Worm (Caenorhabditis elegans) whole organism, L4 larva: Measurements from ENCODE around the gene Y71H2AL.2.
A peak's percentile ranks its signal among the peaks of the same experiment; 100 is the strongest.

Experiments
- D1046.2 ChIP-seq: fragments of 200-800 bp; sonication (Bioruptor generic); IDR thresholded peaks from 2 replicates; pipeline ENCODE4 v1.3.6; 2022; ENCODE audit warnings: missing genetic modification characterization, missing compliant biosample characterization
- F10B5.3 ChIP-seq: sonication (generic microtip); optimal IDR thresholded peaks from 2 replicates; lab custom pipeline; 2016; ENCODE audit warnings: mild to moderate bottlenecking, missing genetic modification characterization, missing compliant biosample characterization
- F26F4.8 ChIP-seq: fragments of 200-800 bp; sonication (Bioruptor generic); conservative IDR thresholded peaks from 2 replicates; pipeline ENCODE4 v1.3.6; 2022; ENCODE audit warnings: missing genetic modification characterization, missing compliant biosample characterization
- F44E2.7 ChIP-seq: fragments of 200-800 bp; sonication (Bioruptor generic); IDR thresholded peaks from 2 replicates; pipeline ENCODE4 v2.1.2; 2022; ENCODE audit warnings: missing genetic modification characterization, missing compliant biosample characterization
- T20F7.1 ChIP-seq: fragments of 200-800 bp; sonication (Bioruptor generic); optimal IDR thresholded peaks from 2 replicates; lab custom pipeline; 2018; ENCODE audit warnings: mild to moderate bottlenecking, missing genetic modification characterization, missing compliant biosample characterization
- T26A8.4 ChIP-seq: fragments of 200-800 bp; sonication (Bioruptor generic); IDR thresholded peaks from 2 replicates; pipeline ENCODE4 v1.3.6; 2022; ENCODE audit warnings: missing genetic modification characterization, missing compliant biosample characterization
- Y75B8A.6 ChIP-seq: fragments of 200-800 bp; sonication (Bioruptor generic); IDR thresholded peaks from 2 replicates; pipeline ENCODE4 v1.3.6; 2022; ENCODE audit warnings: missing genetic modification reagents, missing genetic modification characterization, missing compliant biosample characterization
- aha-1 ChIP-seq: fragments of 150-350 bp; peaks from one replicate; lab custom pipeline; 2014; ENCODE audit warnings: missing biosample characterization, missing genetic modification characterization
- aly-2 ChIP-seq: sonication (generic microtip); optimal IDR thresholded peaks from 2 replicates; lab custom pipeline; 2018; ENCODE audit warnings: missing biosample characterization, missing genetic modification characterization
- attf-4 ChIP-seq: sonication (generic microtip); optimal IDR thresholded peaks from 3 replicates; lab custom pipeline; 2017; ENCODE audit warnings: missing biosample characterization, missing genetic modification characterization
- ceh-20 ChIP-seq: fragments of 200-800 bp; sonication (Bioruptor generic); IDR thresholded peaks from 2 replicates; pipeline ENCODE4 v1.3.6; 2022; ENCODE audit warnings: missing genetic modification reagents, missing genetic modification characterization, missing compliant biosample characterization
- ceh-28 ChIP-seq: fragments of 150-350 bp; optimal IDR thresholded peaks from 2 replicates; lab custom pipeline; 2014; ENCODE audit warnings: missing biosample characterization, missing genetic modification reagents, missing genetic modification characterization
- ceh-82 ChIP-seq: sonication (generic microtip); optimal IDR thresholded peaks from 2 replicates; lab custom pipeline; 2017; ENCODE audit warnings: missing biosample characterization, missing genetic modification characterization
- ces-1 ChIP-seq: fragments of 150-350 bp; sonication (generic microtip); optimal IDR thresholded peaks from 4 replicates; lab custom pipeline; 2014; ENCODE audit warnings: missing biosample characterization, missing genetic modification reagents, missing genetic modification characterization
- daf-12 ChIP-seq: fragments of 150-350 bp; optimal IDR thresholded peaks from 2 replicates; lab custom pipeline; 2014; ENCODE audit warnings: missing biosample characterization, missing genetic modification reagents, missing genetic modification characterization
- daf-16 ChIP-seq, 3 experiments: sonication (generic microtip); optimal IDR thresholded peaks; 2 replicates each; lab custom pipeline; 2016 to 2017; ENCODE audit warnings: missing genetic modification characterization in 3 of 3, missing genetic modification reagents in 3 of 3, mild to moderate bottlenecking in 2 of 3, missing compliant biosample characterization in 2 of 3, missing biosample characterization in 1 of 3, moderate library complexity in 1 of 3
- dmd-6 ChIP-seq: fragments of 200-800 bp; sonication (Bioruptor generic); IDR thresholded peaks from 2 replicates; pipeline ENCODE4 v1.3.6; 2022; ENCODE audit warnings: missing genetic modification reagents, missing genetic modification characterization, missing compliant biosample characterization
- dve-1 ChIP-seq: sonication (generic microtip); optimal IDR thresholded peaks from 2 replicates; lab custom pipeline; 2017; ENCODE audit warnings: antibody characterized with exemption, mild to moderate bottlenecking, missing genetic modification characterization, missing compliant biosample characterization; ENCODE audit not compliant: insufficient read depth
- fos-1 ChIP-seq: fragments of 150-350 bp; optimal IDR thresholded peaks from 2 replicates; lab custom pipeline; 2014; ENCODE audit warnings: missing biosample characterization, missing genetic modification characterization
- hlh-11 ChIP-seq: fragments of 200-800 bp; sonication (Bioruptor generic); optimal IDR thresholded peaks from 2 replicates; lab custom pipeline; 2018; ENCODE audit warnings: mild to moderate bottlenecking, missing genetic modification characterization, missing compliant biosample characterization
- hmg-1.1 ChIP-seq: fragments of 200-800 bp; sonication (Bioruptor generic); IDR thresholded peaks from 2 replicates; pipeline ENCODE4 v1.3.6; 2022; ENCODE audit warnings: missing genetic modification reagents, missing genetic modification characterization, missing compliant biosample characterization
- lin-1 ChIP-seq: fragments of 200-800 bp; sonication (Bioruptor generic); IDR thresholded peaks from 2 replicates; pipeline ENCODE4 v1.3.6; 2022; ENCODE audit warnings: missing genetic modification reagents, missing genetic modification characterization, missing compliant biosample characterization
- lin-13 ChIP-seq: fragments of 150-350 bp; optimal IDR thresholded peaks from 2 replicates; lab custom pipeline; 2014; ENCODE audit warnings: missing biosample characterization, missing genetic modification reagents, missing genetic modification characterization
- lin-15B ChIP-seq: fragments of 150-350 bp; sonication (generic microtip); optimal IDR thresholded peaks from 3 replicates; lab custom pipeline; 2014; ENCODE audit warnings: missing biosample characterization, missing genetic modification characterization
- lir-3 ChIP-seq: sonication (generic microtip); optimal IDR thresholded peaks from 2 replicates; lab custom pipeline; 2016; ENCODE audit warnings: mild to moderate bottlenecking, missing genetic modification characterization, missing compliant biosample characterization
- mdt-29 ChIP-seq: fragments of 200-800 bp; sonication (Bioruptor generic); IDR thresholded peaks from 2 replicates; pipeline ENCODE4 v1.3.6; 2022; ENCODE audit warnings: missing genetic modification reagents, missing genetic modification characterization, missing compliant biosample characterization
- mep-1 ChIP-seq: fragments of 150-350 bp; sonication (generic microtip); optimal IDR thresholded peaks from 3 replicates; lab custom pipeline; 2014; ENCODE audit warnings: missing biosample characterization, missing genetic modification characterization
- mxl-3 ChIP-seq: fragments of 200-800 bp; sonication (Bioruptor generic); optimal IDR thresholded peaks from 2 replicates; lab custom pipeline; 2018; ENCODE audit warnings: mild to moderate bottlenecking, missing genetic modification characterization, missing compliant biosample characterization
- nhr-28 ChIP-seq: fragments of 150-350 bp; optimal IDR thresholded peaks from 2 replicates; lab custom pipeline; 2014; ENCODE audit warnings: missing biosample characterization, missing genetic modification characterization
- nhr-42 ChIP-seq: fragments of 200-800 bp; sonication (Bioruptor generic); IDR thresholded peaks from 2 replicates; pipeline ENCODE4 v1.3.6; 2022; ENCODE audit warnings: missing genetic modification characterization, missing compliant biosample characterization
- nhr-76 ChIP-seq: fragments of 150-350 bp; optimal IDR thresholded peaks from 2 replicates; lab custom pipeline; 2014; ENCODE audit warnings: missing biosample characterization, missing genetic modification characterization
- nhr-77 ChIP-seq: fragments of 150-350 bp; optimal IDR thresholded peaks from 2 replicates; lab custom pipeline; 2014; ENCODE audit warnings: missing biosample characterization, missing genetic modification characterization
- rbr-2 ChIP-seq: sonication (generic microtip); optimal IDR thresholded peaks from 2 replicates; lab custom pipeline; 2016; ENCODE audit warnings: missing genotype, missing genetic modification characterization, missing compliant biosample characterization
- saeg-2 ChIP-seq: fragments of 200-800 bp; sonication (Bioruptor generic); IDR thresholded peaks from 2 replicates; pipeline ENCODE4 v1.3.6; 2022; ENCODE audit warnings: missing genetic modification reagents, missing genetic modification characterization, missing compliant biosample characterization
- sdz-12 ChIP-seq: fragments of 200-800 bp; sonication (Bioruptor generic); optimal IDR thresholded peaks from 2 replicates; lab custom pipeline; 2018; ENCODE audit warnings: mild to moderate bottlenecking, missing genetic modification characterization, missing compliant biosample characterization
- skn-1 ChIP-seq: fragments of 150-350 bp; optimal IDR thresholded peaks from 2 replicates; lab custom pipeline; 2014; ENCODE audit warnings: missing biosample characterization, missing genetic modification characterization
- snpc-1.2 ChIP-seq: fragments of 200-800 bp; sonication (Bioruptor generic); IDR thresholded peaks from 2 replicates; pipeline ENCODE4 v1.3.6; 2022; ENCODE audit warnings: missing genetic modification reagents, missing genetic modification characterization, missing compliant biosample characterization
- tag-97 ChIP-seq: fragments of 200-800 bp; sonication (Bioruptor generic); IDR thresholded peaks from 2 replicates; pipeline ENCODE4 v1.3.6; 2022; ENCODE audit warnings: missing genetic modification characterization, missing compliant biosample characterization
- tra-1 ChIP-seq: fragments of 200-800 bp; sonication (Bioruptor generic); IDR thresholded peaks from 2 replicates; pipeline ENCODE4 v1.3.6; 2022; ENCODE audit warnings: missing genetic modification reagents, missing genetic modification characterization, missing compliant biosample characterization
- unc-62 ChIP-seq, 3 experiments: fragments of 150-350 bp in 1 of 3; sonication (generic microtip); optimal IDR thresholded peaks in 2 of 3; peaks in 1 of 3; 1 replicate in 1 of 3; 2 replicates in 2 of 3; lab custom pipeline; 2014 to 2017; ENCODE audit warnings: missing biosample characterization in 3 of 3, missing genetic modification characterization in 3 of 3, missing genetic modification reagents in 3 of 3, missing genotype in 1 of 3
- zfp-2 ChIP-seq: sonication (generic microtip); optimal IDR thresholded peaks from 2 replicates; lab custom pipeline; 2016; ENCODE audit warnings: mild to moderate bottlenecking, missing genetic modification characterization, missing compliant biosample characterization
- ztf-7 ChIP-seq: fragments of 150-350 bp; optimal IDR thresholded peaks from 2 replicates; lab custom pipeline; 2014; ENCODE audit warnings: missing biosample characterization, missing genetic modification characterization

Y71H2AL.2 gene

ce11 chrIII:2652704-2653566 lies 33.2 kb upstream of the Y71H2AL.2 start (continued):
- no peak for TF ChIP-seq hmg-1.1
- TF ChIP-seq snpc-1.2 = no peak
- TF ChIP-seq ztf-7 (tag; lab: Kevin White, UChicago) = no peak
- TF ChIP-seq daf-12 (tag; lab: Kevin White, UChicago) = no peak
- no peak for TF ChIP-seq mdt-29 (GFP tag; lab: Robert Waterston, UW)
- no peak for TF ChIP-seq nhr-77

DNA sequence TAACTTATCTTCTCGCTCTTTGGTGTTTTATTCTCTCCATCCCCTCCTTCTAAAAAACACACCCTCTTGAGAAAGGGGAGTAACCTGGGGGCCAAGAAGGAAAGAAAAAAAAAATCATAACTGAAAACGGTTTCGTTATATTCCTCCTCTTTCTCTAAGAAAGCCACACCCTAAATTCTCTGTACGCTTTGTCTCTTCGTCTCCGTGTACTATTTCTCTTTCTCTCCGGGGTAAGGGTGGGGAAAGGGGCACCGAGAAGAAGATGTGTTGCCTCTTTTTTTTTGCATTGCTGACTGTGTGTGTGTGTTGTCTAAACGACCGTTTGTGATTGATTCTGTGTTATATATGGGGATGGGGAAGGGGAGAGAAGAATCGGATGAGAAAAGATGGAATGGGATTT lies 30.0 kb upstream of the Y71H2AL.2 start:
- TF ChIP-seq nhr-28 = peak; percentile 51
- no peak for TF ChIP-seq F44E2.7
- TF ChIP-seq unc-62 (GFP tag; optimal IDR thresholded peaks at IDR 0.05 in 1 of 2; lab: Kevin White, UChicago) = peak in 1 of 2 experiments; percentile 58
- TF ChIP-seq unc-62 (tag; optimal IDR thresholded peaks at IDR 0.05; lab: Kevin White, UChicago) = no peak
- no peak for TF ChIP-seq hmg-1.1
- TF ChIP-seq mxl-3 (GFP tag; lab: Kevin White, UChicago) = peak; percentile 56
- peak; percentile 18 for TF ChIP-seq hlh-11 (tag; lab: Kevin White, UChicago)
- TF ChIP-seq Y75B8A.6 = no peak
- no peak for TF ChIP-seq lin-1 (GFP tag; lab: Robert Waterston, UW)
- peak; percentile 13; the same call in 1 of the 2 replicates for TF ChIP-seq dmd-6 (GFP tag; lab: Robert Waterston, UW)
- peak; percentile 4 for TF ChIP-seq dve-1 (tag; lab: Kevin White, UChicago)
- 0 out of 2 replicates have a peak, but pooled peaks have one; percentile 43 for TF ChIP-seq tra-1 (GFP tag; lab: Robert Waterston, UW)
- no peak for TF ChIP-seq mep-1
- TF ChIP-seq, all 104 proteins: peak for 7

DNA sequence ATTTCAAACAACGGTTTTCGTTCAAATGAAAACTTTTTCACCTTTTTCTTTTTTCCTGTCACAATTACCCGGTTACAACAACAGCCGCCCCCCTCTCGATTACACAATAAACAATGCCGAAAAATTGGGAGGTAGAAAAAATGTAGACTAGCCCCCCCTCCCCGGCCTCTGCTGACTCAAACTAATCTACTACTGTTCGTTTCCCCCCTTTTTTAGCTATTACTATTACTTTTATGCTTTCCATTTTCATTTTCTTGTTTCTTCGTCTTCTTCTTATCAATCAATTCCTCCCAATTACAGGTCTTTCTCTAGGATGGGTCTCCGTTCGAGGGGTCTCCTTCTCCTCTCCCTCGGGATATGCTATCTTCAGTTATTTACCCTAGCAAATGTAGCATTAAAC lies 28.4 kb upstream of the Y71H2AL.2 start, which contains the start of gene let-805:
TSS of gene let-805 (plus strand) at position 301 of the 400 bp plus-strand sequence.
- no peak for TF ChIP-seq tag-97 (GFP tag; lab: Robert Waterston, UW)
- no peak for TF ChIP-seq ces-1
- no peak for TF ChIP-seq F26F4.8 (GFP tag; lab: Robert Waterston, UW)
- no peak for TF ChIP-seq Y75B8A.6
- peak; percentile 46 for TF ChIP-seq aha-1 (tag; lab: Kevin White, UChicago)
- no peak for TF ChIP-seq daf-12 (tag; lab: Kevin White, UChicago)
- TF ChIP-seq, all 104 proteins: peak for 1

ce11 chrIII:2675449-2675848 lies 10.7 kb upstream of the Y71H2AL.2 start:
- TF ChIP-seq aha-1 (tag; lab: Kevin White, UChicago) (peak; percentile 2), ztf-7 (tag; lab: Kevin White, UChicago) (no peak)

ce11 chrIII:2676097-2676496 lies 10.1 kb upstream of the Y71H2AL.2 start:
- no peak for TF ChIP-seq fos-1 (tag; lab: Kevin White, UChicago)
- no peak for TF ChIP-seq zfp-2 (tag; lab: Kevin White, UChicago)
- TF ChIP-seq nhr-42 (GFP tag; lab: Robert Waterston, UW) = no peak
- no peak for TF ChIP-seq lir-3
- TF ChIP-seq lin-15B (tag; lab: Kevin White, UChicago) = no peak
- TF ChIP-seq skn-1 = no peak
- TF ChIP-seq ceh-28 = no peak
- no peak for TF ChIP-seq aly-2 (tag; lab: Kevin White, UChicago)
- TF ChIP-seq attf-4 = no peak
- no peak for TF ChIP-seq daf-16 (GFP tag; optimal IDR thresholded peaks at IDR 0.05; lab: Kevin White, UChicago)
- TF ChIP-seq daf-16 (tag; optimal IDR thresholded peaks at IDR 0.05; lab: Kevin White, UChicago) = no peak
- TF ChIP-seq mxl-3 (GFP tag; lab: Kevin White, UChicago) = peak; percentile 83
- TF ChIP-seq mdt-29 (GFP tag; lab: Robert Waterston, UW) = no peak
- TF ChIP-seq rbr-2 (tag; lab: Kevin White, UChicago) = no peak
- TF ChIP-seq ceh-20 = no peak
- no peak for TF ChIP-seq Y75B8A.6
- peak; percentile 50 for TF ChIP-seq dmd-6 (GFP tag; lab: Robert Waterston, UW)
- TF ChIP-seq T20F7.1 (GFP tag; lab: Kevin White, UChicago) = no peak
- no peak for TF ChIP-seq D1046.2 (GFP tag; lab: Robert Waterston, UW)
- TF ChIP-seq T26A8.4 (GFP tag; lab: Robert Waterston, UW) = no peak
- TF ChIP-seq lin-13 = no peak
- no peak for TF ChIP-seq sdz-12 (GFP tag; lab: Kevin White, UChicago)
- no peak for TF ChIP-seq nhr-76
- peak; percentile 75 for TF ChIP-seq nhr-28
- TF ChIP-seq F10B5.3 (tag; lab: Kevin White, UChicago) = no peak
- no peak for TF ChIP-seq lin-1 (GFP tag; lab: Robert Waterston, UW)
- TF ChIP-seq saeg-2 (GFP tag; lab: Robert Waterston, UW) = no peak
- no peak for TF ChIP-seq ceh-82 (tag; lab: Kevin White, UChicago)
